Worm (Caenorhabditis elegans) whole organism, mixed stage, embryonic: ENCODE data around the gene F11G11.15.

ENCODE experiments used
- ces-1 ChIP-seq: fragments of 150-350 bp; optimal IDR thresholded peaks from 2 replicates; lab custom pipeline; 2014; ENCODE audit warnings: missing biosample characterization, missing genetic modification reagents, missing genetic modification characterization
- elt-3 ChIP-seq: fragments of 150-350 bp; optimal IDR thresholded peaks from 2 replicates; lab custom pipeline; 2014; ENCODE audit warnings: missing biosample characterization, missing genetic modification characterization
- lin-32 ChIP-seq: fragments of 200-800 bp; sonication (Bioruptor generic); optimal IDR thresholded peaks from 2 replicates; lab custom pipeline; 2018; ENCODE audit warnings: mild to moderate bottlenecking, missing genetic modification characterization, missing compliant biosample characterization
- mab-5 ChIP-seq: fragments of 150-350 bp; optimal IDR thresholded peaks from 2 replicates; lab custom pipeline; 2014; ENCODE audit warnings: missing biosample characterization, missing genetic modification characterization
- nhr-12 ChIP-seq: fragments of 150-350 bp; optimal IDR thresholded peaks from 2 replicates; lab custom pipeline; 2014; ENCODE audit warnings: missing biosample characterization, missing genetic modification characterization
- nhr-76 ChIP-seq: sonication (generic microtip); optimal IDR thresholded peaks from 2 replicates; lab custom pipeline; 2017; ENCODE audit warnings: missing biosample characterization, missing genetic modification characterization
- pha-4 ChIP-seq: fragments of 150-350 bp; optimal IDR thresholded peaks from 2 replicates; lab custom pipeline; 2018; ENCODE audit warnings: missing biosample characterization, missing genetic modification reagents, missing genetic modification characterization
- unc-62 ChIP-seq: fragments of 150-350 bp; optimal IDR thresholded peaks from 2 replicates; lab custom pipeline; 2014; ENCODE audit warnings: missing biosample characterization, missing genetic modification reagents, missing genetic modification characterization

DNA sequence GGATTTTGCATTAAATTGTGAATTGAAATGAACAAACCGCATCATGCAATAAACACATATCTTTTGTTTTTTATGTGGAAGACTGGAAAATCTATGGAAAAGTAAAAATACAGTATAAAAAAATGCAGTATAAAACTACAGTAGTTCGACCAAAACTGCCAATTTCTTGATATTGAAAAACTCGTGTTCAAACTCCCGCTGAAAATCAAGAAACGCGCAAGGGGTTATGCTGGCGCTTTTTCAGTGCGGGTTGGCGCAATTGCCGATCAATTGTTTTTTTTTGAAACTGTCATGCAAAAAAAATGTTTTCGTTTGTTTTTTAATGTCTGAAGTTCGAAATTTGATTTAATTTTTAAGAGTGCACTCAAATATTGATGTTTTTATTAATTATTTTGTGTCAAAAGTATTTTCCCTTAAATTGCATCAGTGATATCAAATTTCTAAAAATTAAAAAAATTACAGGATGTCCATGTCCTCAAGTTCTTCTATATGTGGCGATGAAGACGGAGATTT lies 23.0 kb upstream of the F11G11.15 start, which contains the start of gene dnj-9:
- TF ChIP-seq lin-32 (GFP tag; lab: Kevin White, UChicago) (no peak), pha-4 (tag; lab: Kevin White, UChicago) (peak; percentile 70), unc-62 (GFP tag; lab: Kevin White, UChicago) (peak; percentile 31), elt-3 (tag; lab: Kevin White, UChicago) (peak; percentile 17), nhr-76 (tag; lab: Kevin White, UChicago) (no peak), nhr-12 (tag; lab: Kevin White, UChicago) (no peak), mab-5 (peak; percentile 58), ces-1 (GFP tag; lab: Kevin White, UChicago) (peak; percentile 59)
